Worm (Caenorhabditis elegans) whole organism, young adult: Measurements from ENCODE around the gene F23F12.13.

Experiments
- C17E4.6 ChIP-seq: fragments of 200-800 bp; sonication (Bioruptor generic); IDR thresholded peaks from 2 replicates; pipeline ENCODE4 v1.3.6; 2022; ENCODE audit warnings: missing genetic modification reagents, missing genetic modification characterization, missing compliant biosample characterization
- ekl-4 ChIP-seq: fragments of 200-800 bp; sonication (Bioruptor generic); IDR thresholded peaks from 2 replicates; pipeline ENCODE4 v1.3.6; 2022; ENCODE audit warnings: missing genetic modification reagents, missing genetic modification characterization, missing compliant biosample characterization
- him-1 ChIP-seq: sonication (generic microtip); optimal IDR thresholded peaks from 2 replicates; lab custom pipeline; 2016; ENCODE audit warnings: missing genotype, missing genetic modification reagents, missing genetic modification characterization, missing compliant biosample characterization
- lin-26 ChIP-seq: fragments of 200-800 bp; sonication (Bioruptor generic); IDR thresholded peaks from 2 replicates; pipeline ENCODE4 v1.3.6; 2022; ENCODE audit warnings: missing genetic modification reagents, missing genetic modification characterization, missing compliant biosample characterization
- sptf-2 ChIP-seq: fragments of 200-800 bp; sonication (Bioruptor generic); optimal IDR thresholded peaks from 2 replicates; lab custom pipeline; 2018; ENCODE audit warnings: mild to moderate bottlenecking, missing genetic modification characterization, missing compliant biosample characterization
- ztf-28 ChIP-seq: fragments of 200-800 bp; sonication (Bioruptor generic); IDR thresholded peaks from 2 replicates; pipeline ENCODE4 v1.3.6; 2022; ENCODE audit warnings: missing genetic modification reagents, missing genetic modification characterization, missing compliant biosample characterization

DNA sequence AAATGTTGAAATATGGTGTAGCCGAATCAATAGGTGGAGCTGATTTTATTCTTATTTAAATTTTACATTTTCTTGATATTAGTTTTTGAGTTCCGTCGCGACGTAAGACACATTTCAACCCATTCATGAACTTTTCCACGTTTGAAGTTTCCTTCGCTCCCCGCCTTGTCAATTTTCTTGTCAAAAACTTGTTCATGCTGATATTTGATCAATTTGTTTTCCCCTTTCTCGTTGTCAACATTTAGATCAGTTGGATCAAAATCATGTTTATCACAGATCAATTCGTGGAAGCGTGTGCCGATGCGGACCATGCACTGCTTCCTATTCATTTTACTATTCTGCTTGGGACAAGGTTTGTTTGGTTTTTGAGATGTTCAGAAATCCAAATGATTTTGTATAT lies 12.6 kb upstream of the F23F12.13 start, which contains the start of gene chtb-2:
- TF ChIP-seq him-1 (tag; lab: Kevin White, UChicago) (no peak), C17E4.6 (GFP tag; lab: Robert Waterston, UW) (no peak), sptf-2 (GFP tag; lab: Kevin White, UChicago) (no peak), lin-26 (GFP tag; lab: Robert Waterston, UW) (no peak), ekl-4 (no peak), ztf-28 (no peak)
